Fruit fly (Drosophila melanogaster): Measurements from ENCODE around the gene bigmax.

The bigmax gene

DNA sequence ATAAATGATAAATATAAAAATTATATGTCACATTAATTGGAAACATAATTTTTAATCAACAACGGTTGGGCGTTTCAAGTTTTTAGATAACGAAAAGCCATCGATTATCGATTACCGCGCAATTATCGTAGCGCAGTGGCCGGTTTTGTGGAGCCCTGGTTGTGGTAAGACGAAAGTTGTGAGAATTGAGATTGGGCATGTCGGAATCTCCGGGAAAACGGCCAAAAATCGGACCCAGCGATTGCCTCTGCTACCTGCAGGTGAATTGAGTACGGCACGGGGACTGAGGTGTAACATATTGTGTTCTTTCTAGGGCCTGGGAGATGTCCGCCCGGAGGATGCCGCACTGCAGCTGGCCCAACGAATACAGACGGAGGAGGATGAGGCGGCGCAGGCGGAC, 4.7 kb downstream of the bigmax start, which contains the start of gene CG3368 (continued):
- no peak for TF ChIP-seq CG17385 (GFP tag; optimal IDR thresholded peaks at IDR 0.05)
- TF ChIP-seq NFAT (GFP tag; IDR thresholded peaks at IDR 0.05): no peak
- TF ChIP-seq ci (GFP tag; IDR thresholded peaks at IDR 0.05): no peak
- TF ChIP-seq tap (tag; optimal IDR thresholded peaks at IDR 0.05): no peak
- no peak for TF ChIP-seq CG8944 (GFP tag; optimal IDR thresholded peaks at IDR 0.05)
- peak; percentile 76 for TF ChIP-seq sna (GFP tag; IDR thresholded peaks at IDR 0.05; ENCODE audit: partially characterized antibody)
- TF ChIP-seq Myb (GFP tag; optimal IDR thresholded peaks at IDR 0.05): peak; percentile 73
- TF ChIP-seq hb (GFP tag; IDR thresholded peaks at IDR 0.05; ENCODE audit: partially characterized antibody): peak; percentile 62; the same call in 2 of the 3 replicates
- TF ChIP-seq CG8281 (tag; optimal IDR thresholded peaks at IDR 0.05): no peak
- TF ChIP-seq Awh (GFP tag; IDR thresholded peaks at IDR 0.05): no peak
- peak; percentile 56 for TF ChIP-seq unc-4 (GFP tag; IDR thresholded peaks at IDR 0.05; ENCODE audit: partially characterized antibody)
- no peak for TF ChIP-seq CG14667 (GFP tag; IDR thresholded peaks at IDR 0.05)
- TF ChIP-seq zfh1 (GFP tag; IDR thresholded peaks at IDR 0.05): 0 out of 3 replicates have a peak, but pooled peaks have one; percentile 29
- TF ChIP-seq CG18262 (tag; optimal IDR thresholded peaks at IDR 0.05): no peak
- TF ChIP-seq jigr1 (GFP tag; IDR thresholded peaks at IDR 0.05): no peak
- TF ChIP-seq HHEX (GFP tag; optimal IDR thresholded peaks at IDR 0.05): no peak
- TF ChIP-seq Xbp1 (GFP tag; optimal IDR thresholded peaks at IDR 0.05): no peak
- no peak for TF ChIP-seq CG8388 (GFP tag; optimal IDR thresholded peaks at IDR 0.05)
- no peak for TF ChIP-seq CG7372 (GFP tag; IDR thresholded peaks at IDR 0.05)
- TF ChIP-seq sima (GFP tag; optimal IDR thresholded peaks at IDR 0.05): no peak
- no peak for TF ChIP-seq NC2α (GFP tag; optimal IDR thresholded peaks at IDR 0.05)
- no peak for TF ChIP-seq CG11560 (tag; IDR thresholded peaks at IDR 0.05)
- peak; percentile 27 for TF ChIP-seq B-H2 (GFP tag; optimal IDR thresholded peaks at IDR 0.05)
- TF ChIP-seq gcm2 (GFP tag; optimal IDR thresholded peaks at IDR 0.05): no peak
- TF ChIP-seq ara (GFP tag; IDR thresholded peaks at IDR 0.05): no peak
- no peak for TF ChIP-seq Spps (tag; optimal IDR thresholded peaks at IDR 0.05)
- no peak for TF ChIP-seq CG2202 (tag; optimal IDR thresholded peaks at IDR 0.05)
- TF ChIP-seq sqz (GFP tag; optimal IDR thresholded peaks at IDR 0.05): no peak
- no peak for TF ChIP-seq CG15011 (GFP tag; optimal IDR thresholded peaks at IDR 0.05)
- no peak for TF ChIP-seq twi (tag; optimal IDR thresholded peaks at IDR 0.05)
- TF ChIP-seq E2f2 (GFP tag; IDR thresholded peaks at IDR 0.05): peak; percentile 66
- no peak for TF ChIP-seq CG11456 (GFP tag; IDR thresholded peaks at IDR 0.05)
- TF ChIP-seq z (GFP tag; IDR thresholded peaks at IDR 0.05): no peak
- peak; percentile 71 for TF ChIP-seq Scr (GFP tag; IDR thresholded peaks at IDR 0.05; ENCODE audit: partially characterized antibody)
- TF ChIP-seq Bgb (GFP tag; IDR thresholded peaks at IDR 0.05; ENCODE audit: partially characterized antibody): peak; percentile 71
- TF ChIP-seq tin (GFP tag; optimal IDR thresholded peaks at IDR 0.05): no peak
- TF ChIP-seq Fer1 (GFP tag; optimal IDR thresholded peaks at IDR 0.05): no peak
- peak; percentile 24; the same call in 1 of the 3 replicates for TF ChIP-seq Doc3 (GFP tag; IDR thresholded peaks at IDR 0.05; ENCODE audit: partially characterized antibody)
- TF ChIP-seq gce (GFP tag; IDR thresholded peaks at IDR 0.05): no peak
- TF ChIP-seq wor (GFP tag; IDR thresholded peaks at IDR 0.05): no peak
- no peak for TF ChIP-seq Elba2 (GFP tag; optimal IDR thresholded peaks at IDR 0.05)
- peak; percentile 58; the same call in 2 of the 3 replicates for TF ChIP-seq vnd (GFP tag; IDR thresholded peaks at IDR 0.05; ENCODE audit: partially characterized antibody)
- TF ChIP-seq CG14014 (GFP tag; IDR thresholded peaks at IDR 0.05): no peak
- TF ChIP-seq ttk (GFP tag; IDR thresholded peaks at IDR 0.05): no peak
- peak; percentile 86 for TF ChIP-seq HLH4C (GFP tag; IDR thresholded peaks at IDR 0.05; ENCODE audit: partially characterized antibody)
- TF ChIP-seq CG4854 (GFP tag; optimal IDR thresholded peaks at IDR 0.05): no peak
- TF ChIP-seq CG15696 (tag; optimal IDR thresholded peaks at IDR 0.05): no peak
- TF ChIP-seq NC2β (GFP tag; optimal IDR thresholded peaks at IDR 0.05): no peak
- no peak for TF ChIP-seq CG10462 (GFP tag; optimal IDR thresholded peaks at IDR 0.05)
- peak; percentile 65 for TF ChIP-seq stwl (tag; optimal IDR thresholded peaks at IDR 0.05)
- no peak for TF ChIP-seq Nf-YB (GFP tag; optimal IDR thresholded peaks at IDR 0.05)
- no peak for TF ChIP-seq Bteb2 (GFP tag; optimal IDR thresholded peaks at IDR 0.05)

Measured in whole organism, embryonic.